Fruit fly (Drosophila melanogaster) whole organism, embryonic: ENCODE measurements around the gene mdu.

Source experiments
- CG10462 ChIP-seq: fragments of 200-800 bp; sonication (Bioruptor generic); optimal IDR thresholded peaks from 2 replicates; lab custom pipeline; 2016; ENCODE audit warnings: missing biosample characterization, missing genetic modification characterization
- CG10543 ChIP-seq: fragments of 200-800 bp; sonication (Bioruptor generic); optimal IDR thresholded peaks from 3 replicates; lab custom pipeline; 2017; ENCODE audit warnings: missing biosample characterization, mild to moderate bottlenecking, missing genetic modification characterization, moderate library complexity
- CG11085 ChIP-seq: fragments of 200-800 bp; sonication (Bioruptor generic); IDR thresholded peaks from 2 replicates; pipeline ENCODE4 v1.3.6; 2022; ENCODE audit warnings: missing biosample characterization, missing genetic modification characterization
- CG17361 ChIP-seq: fragments of 200-800 bp; sonication (Bioruptor generic); IDR thresholded peaks from 3 replicates; pipeline ENCODE4 v1.3.6; 2022; ENCODE audit warnings: missing biosample characterization, missing genetic modification characterization
- CG18476 ChIP-seq: fragments of 200-800 bp; sonication (Bioruptor generic); optimal IDR thresholded peaks from 2 replicates; lab custom pipeline; 2016; ENCODE audit warnings: missing biosample characterization, mild to moderate bottlenecking, missing genetic modification characterization
- CG30020 ChIP-seq: fragments of 200-800 bp; optimal IDR thresholded peaks from 2 replicates; lab custom pipeline; 2019; ENCODE audit warnings: missing biosample characterization, mild to moderate bottlenecking, missing genetic modification characterization, moderate library complexity
- CG31224 ChIP-seq: fragments of 200-800 bp; sonication (Bioruptor generic); IDR thresholded peaks from 2 replicates; pipeline ENCODE4 v1.3.6; 2022; ENCODE audit warnings: missing biosample characterization, missing genetic modification characterization
- CG32772 ChIP-seq: fragments of 200-800 bp; sonication (Bioruptor generic); IDR thresholded peaks from 2 replicates; pipeline ENCODE4 v1.3.6; 2022; ENCODE audit warnings: missing biosample characterization, missing genetic modification characterization
- CG3407 ChIP-seq: fragments of 200-800 bp; sonication (Bioruptor generic); optimal IDR thresholded peaks from 2 replicates; lab custom pipeline; 2018; ENCODE audit warnings: missing biosample characterization, mild to moderate bottlenecking, missing genetic modification characterization
- CG4404 ChIP-seq: fragments of 200-800 bp; sonication (Bioruptor generic); IDR thresholded peaks from 2 replicates; pipeline ENCODE4 v1.3.6; 2022; ENCODE audit warnings: missing biosample characterization, missing genetic modification characterization
- CG4854 ChIP-seq: fragments of 200-800 bp; sonication (Bioruptor generic); optimal IDR thresholded peaks from 2 replicates; lab custom pipeline; 2016; ENCODE audit warnings: missing biosample characterization, missing genetic modification characterization, inconsistent platforms
- CG5245 ChIP-seq: fragments of 200-800 bp; sonication (Bioruptor generic); optimal IDR thresholded peaks from 3 replicates; lab custom pipeline; 2016; ENCODE audit warnings: missing biosample characterization, missing genetic modification characterization
- CG9797 ChIP-seq: fragments of 200-800 bp; sonication (Bioruptor generic); optimal IDR thresholded peaks from 3 replicates; lab custom pipeline; 2018; ENCODE audit warnings: missing biosample characterization, mild to moderate bottlenecking, missing genetic modification characterization
- ERR ChIP-seq: fragments of 200-800 bp; sonication (Bioruptor generic); optimal IDR thresholded peaks from 2 replicates; lab custom pipeline; 2016; ENCODE audit warnings: missing biosample characterization, missing genetic modification characterization
- Elba2 ChIP-seq: fragments of 200-800 bp; sonication (Bioruptor generic); optimal IDR thresholded peaks from 3 replicates; lab custom pipeline; 2016; ENCODE audit warnings: missing biosample characterization, missing genetic modification characterization
- Fer3 ChIP-seq: fragments of 200-800 bp; sonication (Bioruptor generic); optimal IDR thresholded peaks from 2 replicates; lab custom pipeline; 2018; ENCODE audit warnings: missing biosample characterization, mild to moderate bottlenecking, missing genetic modification characterization, moderate library complexity
- GATAe ChIP-seq: fragments of 200-800 bp; sonication (Bioruptor generic); conservative IDR thresholded peaks from 2 replicates; pipeline ENCODE4 v1.3.6; 2022; ENCODE audit warnings: missing biosample characterization, missing genetic modification characterization
- H2.0 ChIP-seq: fragments of 200-800 bp; sonication (Bioruptor generic); IDR thresholded peaks from 2 replicates; pipeline ENCODE4 v1.3.6; 2022; ENCODE audit warnings: missing biosample characterization, missing genetic modification characterization
- HLHmδ ChIP-seq: fragments of 200-800 bp; sonication (Bioruptor generic); optimal IDR thresholded peaks from 2 replicates; lab custom pipeline; 2018; ENCODE audit warnings: missing biosample characterization, mild to moderate bottlenecking, missing genetic modification characterization, moderate library complexity
- Hey ChIP-seq: fragments of 200-800 bp; sonication (Bioruptor generic); optimal IDR thresholded peaks from 3 replicates; lab custom pipeline; 2018; ENCODE audit warnings: missing biosample characterization, mild to moderate bottlenecking, missing genetic modification characterization
- HmgD ChIP-seq: fragments of 200-800 bp; sonication (Bioruptor generic); optimal IDR thresholded peaks from 3 replicates; lab custom pipeline; 2016; ENCODE audit warnings: missing biosample characterization, missing genetic modification characterization
- Hmx ChIP-seq: fragments of 200-800 bp; sonication (Bioruptor generic); optimal IDR thresholded peaks from 2 replicates; lab custom pipeline; 2016; ENCODE audit warnings: missing biosample characterization, missing genetic modification characterization
- Myb ChIP-seq: fragments of 200-800 bp; sonication (Bioruptor generic); optimal IDR thresholded peaks from 2 replicates; lab custom pipeline; 2016; ENCODE audit warnings: missing biosample characterization, missing genetic modification characterization
- Nf-YC ChIP-seq: fragments of 200-800 bp; optimal IDR thresholded peaks from 3 replicates; lab custom pipeline; 2019; ENCODE audit warnings: missing biosample characterization, mild to moderate bottlenecking, missing genetic modification characterization, moderate library complexity
- Oli ChIP-seq: fragments of 200-800 bp; sonication (Bioruptor generic); optimal IDR thresholded peaks from 2 replicates; lab custom pipeline; 2018; ENCODE audit warnings: missing biosample characterization, mild to moderate bottlenecking, missing genetic modification characterization, moderate library complexity
- Poxn ChIP-seq: fragments of 200-800 bp; sonication (Bioruptor generic); IDR thresholded peaks from 2 replicates; pipeline ENCODE4 v1.3.6; 2022; ENCODE audit warnings: missing biosample characterization, missing genetic modification characterization
- ap ChIP-seq: fragments of 200-800 bp; sonication (Bioruptor generic); IDR thresholded peaks from 2 replicates; pipeline ENCODE4 v1.3.6; 2022; ENCODE audit warnings: missing biosample characterization, missing genetic modification characterization
- ara ChIP-seq: fragments of 200-800 bp; sonication (Bioruptor generic); IDR thresholded peaks from 2 replicates; pipeline ENCODE4 v1.3.6; 2022; ENCODE audit warnings: missing biosample characterization, missing genetic modification characterization
- ash1 ChIP-seq: fragments of 200-800 bp; sonication (Bioruptor generic); optimal IDR thresholded peaks from 2 replicates; lab custom pipeline; 2018; ENCODE audit warnings: missing biosample characterization, mild to moderate bottlenecking, missing genetic modification characterization
- az2 ChIP-seq: fragments of 200-800 bp; sonication (Bioruptor generic); optimal IDR thresholded peaks from 3 replicates; lab custom pipeline; 2016; ENCODE audit warnings: missing biosample characterization, missing genetic modification characterization
- bcd ChIP-seq: fragments of 200-800 bp; sonication (Bioruptor generic); optimal IDR thresholded peaks from 2 replicates; lab custom pipeline; 2017; ENCODE audit warnings: missing biosample characterization, mild to moderate bottlenecking, missing genetic modification characterization
- br ChIP-seq: fragments of >200 bp; optimal IDR thresholded peaks from 2 replicates; lab custom pipeline; 2017
- btn ChIP-seq: fragments of 200-800 bp; sonication (Bioruptor generic); optimal IDR thresholded peaks from 2 replicates; lab custom pipeline; 2016; ENCODE audit warnings: missing biosample characterization, missing genetic modification characterization
- crc ChIP-seq: fragments of 200-800 bp; sonication (Bioruptor generic); optimal IDR thresholded peaks from 2 replicates; lab custom pipeline; 2016; ENCODE audit warnings: missing biosample characterization, missing genetic modification characterization
- danr ChIP-seq: fragments of 200-800 bp; sonication (Bioruptor generic); IDR thresholded peaks from 2 replicates; pipeline ENCODE4 v1.3.6; 2022; ENCODE audit warnings: missing biosample characterization, missing genetic modification characterization
- dysf ChIP-seq: fragments of 200-800 bp; sonication (Bioruptor generic); IDR thresholded peaks from 3 replicates; pipeline ENCODE4 v1.3.6; 2022; ENCODE audit warnings: missing biosample characterization, missing genetic modification characterization
- en ChIP-seq: fragments of 200-800 bp; sonication (Bioruptor generic); optimal IDR thresholded peaks from 2 replicates; lab custom pipeline; 2016; ENCODE audit warnings: missing biosample characterization, missing genetic modification characterization
- ftz-f1 ChIP-seq: fragments of 200-800 bp; sonication (Bioruptor generic); optimal IDR thresholded peaks from 2 replicates; lab custom pipeline; 2016; ENCODE audit warnings: missing biosample characterization, missing genetic modification characterization
- fu2 ChIP-seq: fragments of 200-800 bp; sonication (Bioruptor generic); optimal IDR thresholded peaks from 2 replicates; lab custom pipeline; 2016; ENCODE audit warnings: missing biosample characterization, missing genetic modification characterization
- maf-S ChIP-seq: fragments of 200-800 bp; sonication (Bioruptor generic); optimal IDR thresholded peaks from 2 replicates; lab custom pipeline; 2016; ENCODE audit warnings: missing biosample characterization, missing genetic modification characterization
- p53 ChIP-seq: fragments of 200-800 bp; sonication (Bioruptor generic); optimal IDR thresholded peaks from 2 replicates; lab custom pipeline; 2016; ENCODE audit warnings: missing biosample characterization, missing genetic modification characterization
- pnt ChIP-seq: fragments of 200-800 bp; sonication (Bioruptor generic); optimal IDR thresholded peaks from 3 replicates; lab custom pipeline; 2016; ENCODE audit warnings: missing biosample characterization, missing genetic modification characterization
- pros ChIP-seq: fragments of 200-800 bp; sonication (Bioruptor generic); optimal IDR thresholded peaks from 3 replicates; lab custom pipeline; 2019; ENCODE audit warnings: missing biosample characterization, mild to moderate bottlenecking, missing genetic modification characterization, moderate library complexity
- pzg ChIP-seq: fragments of 200-800 bp; sonication (Bioruptor generic); optimal IDR thresholded peaks from 3 replicates; lab custom pipeline; 2018; ENCODE audit warnings: missing biosample characterization, mild to moderate bottlenecking, missing genetic modification characterization, moderate library complexity
- row ChIP-seq: fragments of 200-800 bp; sonication (Bioruptor generic); IDR thresholded peaks from 3 replicates; pipeline ENCODE4 v1.3.6; 2022; ENCODE audit warnings: missing biosample characterization, missing genetic modification characterization
- sc ChIP-seq, 3 experiments: fragments of >200 bp in 2 of 3; fragments of 200-800 bp in 1 of 3; sonication (Bioruptor generic) in 1 of 3; optimal IDR thresholded peaks; 2 replicates in 2 of 3; 3 replicates in 1 of 3; lab custom pipeline; 2017; ENCODE audit warnings: mild to moderate bottlenecking in 1 of 3, missing biosample characterization in 1 of 3, missing genetic modification characterization in 1 of 3, missing genetic modification reagents in 1 of 3
- sens ChIP-seq: fragments of 200-800 bp; sonication (Bioruptor generic); peaks from one replicate; lab custom pipeline; 2016; ENCODE audit warnings: missing biosample characterization, missing genetic modification characterization
- twi ChIP-seq: fragments of 200-800 bp; optimal IDR thresholded peaks from 2 replicates; lab custom pipeline; 2019; ENCODE audit warnings: missing biosample characterization, mild to moderate bottlenecking, missing genetic modification characterization, moderate library complexity
- unpg ChIP-seq: fragments of 200-800 bp; sonication (Bioruptor generic); optimal IDR thresholded peaks from 3 replicates; lab custom pipeline; 2018; ENCODE audit warnings: missing biosample characterization, mild to moderate bottlenecking, missing genetic modification characterization, moderate library complexity
- usp ChIP-seq: fragments of >200 bp; optimal IDR thresholded peaks from 2 replicates; lab custom pipeline; 2017; ENCODE audit warnings: missing biosample characterization, missing genetic modification characterization
- wor ChIP-seq: fragments of 200-800 bp; sonication (Bioruptor generic); IDR thresholded peaks from 2 replicates; pipeline ENCODE4 v1.3.6; 2022; ENCODE audit warnings: missing biosample characterization, missing genetic modification characterization
- zf30C ChIP-seq: fragments of 200-800 bp; sonication (Bioruptor generic); optimal IDR thresholded peaks from 3 replicates; lab custom pipeline; 2018; ENCODE audit warnings: missing biosample characterization, mild to moderate bottlenecking, missing genetic modification characterization

mdu gene

DNA sequence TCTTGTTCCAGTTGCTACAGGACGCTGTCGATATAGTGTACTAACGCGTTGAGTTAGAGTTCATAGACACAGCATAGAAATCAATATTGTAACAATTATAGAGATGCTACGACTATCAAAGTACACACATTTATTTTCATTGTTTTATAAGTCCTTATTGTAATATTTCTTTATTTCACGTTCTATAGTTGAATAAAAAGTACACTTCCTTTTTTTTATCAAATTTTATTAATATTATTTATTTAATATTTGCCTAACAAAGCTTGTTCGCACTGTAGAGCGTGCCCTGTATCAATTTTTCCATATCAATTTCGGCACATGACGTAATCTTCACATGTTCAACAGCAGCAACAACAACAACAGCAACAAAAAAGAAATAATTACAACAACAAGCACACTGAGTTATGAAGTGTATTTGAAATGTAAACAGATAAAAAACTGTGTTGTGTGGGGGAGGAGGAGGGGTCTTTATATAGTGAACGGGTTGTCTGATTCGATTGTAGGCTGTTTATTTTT is 23.0 kb upstream of the mdu start (continued):
- peak; percentile 91 for TF ChIP-seq dysf
- TF ChIP-seq CG17361, result peak; percentile 88
- no peak for TF ChIP-seq usp (GFP tag; lab: Kevin White, UChicago)
- no peak for TF ChIP-seq CG11085 (GFP tag; lab: Robert Waterston, UW)
- TF ChIP-seq CG10462, result no peak
- peak; percentile 58 for TF ChIP-seq CG18476
- peak; percentile 86 for TF ChIP-seq Oli (tag; lab: Kevin White, UChicago)
- TF ChIP-seq CG4404 (GFP tag; lab: Robert Waterston, UW), result peak; percentile 61; the same call in 1 of the 2 replicates
- TF ChIP-seq CG30020 (tag; lab: Kevin White, UChicago), result peak; percentile 36
- no peak for TF ChIP-seq zf30C
- no peak for TF ChIP-seq btn (GFP tag; lab: Kevin White, UChicago)
- no peak for TF ChIP-seq Elba2
- TF ChIP-seq ftz-f1 (GFP tag; lab: Kevin White, UChicago), result no peak
- no peak for TF ChIP-seq maf-S
- TF ChIP-seq wor (GFP tag; lab: Robert Waterston, UW), result peak; percentile 56
- TF ChIP-seq CG3407 (GFP tag; lab: Kevin White, UChicago), result peak; percentile 36
- TF ChIP-seq H2.0 (GFP tag; lab: Robert Waterston, UW), result peak; percentile 70
- no peak for TF ChIP-seq Poxn (GFP tag; lab: Robert Waterston, UW)
- TF ChIP-seq pros (GFP tag; lab: Kevin White, UChicago), result no peak
- no peak for TF ChIP-seq p53 (GFP tag; lab: Kevin White, UChicago)
- no peak for TF ChIP-seq CG4854 (GFP tag; lab: Kevin White, UChicago)
- no peak for TF ChIP-seq Hmx (GFP tag; lab: Kevin White, UChicago)
- TF ChIP-seq GATAe (GFP tag; lab: Robert Waterston, UW), result no peak
- TF ChIP-seq HmgD, result no peak
- TF ChIP-seq pnt (GFP tag; lab: Kevin White, UChicago), result peak; percentile 14
- peak; percentile 80 for TF ChIP-seq Fer3
- no peak for TF ChIP-seq ERR (GFP tag; lab: Kevin White, UChicago)
- peak; percentile 9 for TF ChIP-seq CG5245 (GFP tag; lab: Kevin White, UChicago)
- TF ChIP-seq br (lab: Kevin White, UChicago), result no peak
- peak; percentile 92 for TF ChIP-seq CG10543
- TF ChIP-seq crc (GFP tag; lab: Kevin White, UChicago), result no peak
- peak; percentile 63; the same call in 1 of the 2 replicates for TF ChIP-seq ara (GFP tag; lab: Robert Waterston, UW)
- no peak for TF ChIP-seq pzg (GFP tag; lab: Kevin White, UChicago)
- peak; percentile 63 for TF ChIP-seq CG32772
- peak; percentile 76 for TF ChIP-seq bcd (GFP tag; lab: Kevin White, UChicago)
- peak; percentile 64 for TF ChIP-seq az2
- TF ChIP-seq en, result no peak
- no peak for TF ChIP-seq fu2 (GFP tag; lab: Kevin White, UChicago)
- TF ChIP-seq Nf-YC (tag; lab: Kevin White, UChicago), result peak; percentile 86
- peak; percentile 69 for TF ChIP-seq CG31224 (GFP tag; lab: Robert Waterston, UW)
- TF ChIP-seq sc (optimal IDR thresholded peaks at IDR 0.05; lab: Kevin White, UChicago), result no peak
- TF ChIP-seq sc (GFP tag; optimal IDR thresholded peaks at IDR 0.05; lab: Kevin White, UChicago), result peak; percentile 56
- TF ChIP-seq unpg (GFP tag; lab: Kevin White, UChicago), result peak; percentile 84
- no peak for TF ChIP-seq Myb (GFP tag; lab: Kevin White, UChicago)
- TF ChIP-seq ash1, result no peak
- TF ChIP-seq Hey (tag; lab: Kevin White, UChicago), result no peak
- peak; percentile 93 for TF ChIP-seq row (GFP tag; lab: Robert Waterston, UW)
- peak; percentile 39; the same call in 1 of the 2 replicates for TF ChIP-seq ap
- TF ChIP-seq HLHmδ (GFP tag; lab: Kevin White, UChicago), result no peak
- no peak for TF ChIP-seq CG9797 (GFP tag; lab: Kevin White, UChicago)
- peak; percentile 57 for TF ChIP-seq danr (GFP tag; lab: Robert Waterston, UW)
- TF ChIP-seq sens (GFP tag; lab: Kevin White, UChicago), result peak; percentile 64
- peak; percentile 76 for TF ChIP-seq twi (tag; lab: Kevin White, UChicago)
